Worm (Caenorhabditis elegans) whole organism, L3 larva: ENCODE measurements around the gene B0034.5.

Experiments used
- aly-2 ChIP-seq: fragments of 150-350 bp; optimal IDR thresholded peaks from 2 replicates; lab custom pipeline; 2014; ENCODE audit warnings: missing biosample characterization, missing genetic modification characterization
- ama-1 ChIP-seq: fragments of 150-350 bp; optimal IDR thresholded peaks from 2 replicates; lab custom pipeline; 2018
- lin-15B ChIP-seq: fragments of 150-350 bp; optimal IDR thresholded peaks from 2 replicates; lab custom pipeline; 2014; ENCODE audit warnings: missing biosample characterization, missing genetic modification characterization
- mdl-1 ChIP-seq: fragments of 150-350 bp; optimal IDR thresholded peaks from 2 replicates; lab custom pipeline; 2014; ENCODE audit warnings: missing biosample characterization, missing genetic modification characterization
- nhr-237 ChIP-seq: fragments of 150-350 bp; optimal IDR thresholded peaks from 2 replicates; lab custom pipeline; 2014; ENCODE audit warnings: missing biosample characterization, missing genetic modification characterization
- nhr-28 ChIP-seq: fragments of 150-350 bp; optimal IDR thresholded peaks from 2 replicates; lab custom pipeline; 2014; ENCODE audit warnings: missing biosample characterization, missing genetic modification characterization
- pha-4 ChIP-seq: fragments of 150-350 bp; optimal IDR thresholded peaks from 2 replicates; lab custom pipeline; 2014; ENCODE audit warnings: missing biosample characterization, missing genetic modification reagents, missing genetic modification characterization
- snpc-4 ChIP-seq: fragments of 150-350 bp; optimal IDR thresholded peaks from 2 replicates; lab custom pipeline; 2014; ENCODE audit warnings: missing biosample characterization, missing genetic modification characterization
- ztf-11 ChIP-seq: fragments of 150-350 bp; optimal IDR thresholded peaks from 2 replicates; lab custom pipeline; 2014; ENCODE audit warnings: missing biosample characterization, missing genetic modification characterization
- ztf-4 ChIP-seq: fragments of 150-350 bp; optimal IDR thresholded peaks from 2 replicates; lab custom pipeline; 2014; ENCODE audit warnings: missing biosample characterization, missing genetic modification characterization

- TF ChIP-seq ztf-11 (tag; lab: Kevin White, UChicago) (no peak), ama-1 (lab: Kevin White, UChicago) (no peak), snpc-4 (tag; lab: Kevin White, UChicago) (no peak), nhr-237 (tag; lab: Kevin White, UChicago) (no peak), lin-15B (tag; lab: Kevin White, UChicago) (no peak), mdl-1 (tag; lab: Kevin White, UChicago) (no peak), pha-4 (tag; lab: Kevin White, UChicago) (no peak), ztf-4 (tag; lab: Kevin White, UChicago) (no peak), aly-2 (tag; lab: Kevin White, UChicago) (no peak), nhr-28 (tag; lab: Kevin White, UChicago) (no peak)
Observed at ce11 chrII:6010544-6010943, 35.8 kb upstream of the B0034.5 start, which contains the start of gene ins-20.
